Worm (Caenorhabditis elegans): ENCODE results near the gene ZK84.5.

ZK84.5 gene

DNA sequence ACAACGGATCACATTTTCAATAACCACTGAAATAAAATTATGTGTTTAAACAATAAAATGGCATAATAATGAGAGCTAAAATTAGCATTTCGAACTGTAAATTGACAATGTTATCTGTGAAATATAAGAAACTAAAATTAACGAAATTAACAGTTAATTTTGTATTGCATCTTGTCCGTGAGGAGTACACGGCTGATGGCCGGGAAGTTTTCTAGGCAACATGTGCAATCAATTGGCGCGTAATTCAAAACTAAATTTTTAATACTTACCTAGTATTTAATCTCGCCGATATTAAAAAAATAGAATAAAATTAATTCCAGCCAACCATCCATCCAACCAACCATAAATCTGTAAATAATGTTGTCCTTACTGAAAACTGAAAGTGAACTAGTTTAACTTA lies 45.2 kb upstream of the ZK84.5 start (continued):
- no peak for TF ChIP-seq nhr-179 (tag; optimal IDR thresholded peaks at IDR 0.05)
- no peak for TF ChIP-seq F55B11.4 (tag; optimal IDR thresholded peaks at IDR 0.05; ENCODE audit: borderline replicate concordance, insufficient read depth)
- 0 out of 2 replicates have a peak, but pooled peaks have one; percentile 41 for TF ChIP-seq pbrm-1 (GFP tag; IDR thresholded peaks at IDR 0.05)
- no peak for TF ChIP-seq nfya-2 (GFP tag; IDR thresholded peaks at IDR 0.05)
- TF ChIP-seq Y53G8AR.9 (GFP tag; conservative IDR thresholded peaks at IDR 0.05), result no peak
- no peak for TF ChIP-seq lin-26 (GFP tag; IDR thresholded peaks at IDR 0.05)
- TF ChIP-seq unc-62 (GFP tag; optimal IDR thresholded peaks at IDR 0.05), result no peak
- TF ChIP-seq F52B5.7 (tag; optimal IDR thresholded peaks at IDR 0.05), result no peak
- no peak for TF ChIP-seq ama-1 (optimal IDR thresholded peaks at IDR 0.05)
- no peak for TF ChIP-seq ama-1 (GFP tag; optimal IDR thresholded peaks at IDR 0.05)
- TF ChIP-seq aptf-3 (GFP tag; IDR thresholded peaks at IDR 0.05), result no peak
- no peak for TF ChIP-seq hrde-1 (tag; optimal IDR thresholded peaks at IDR 0.05; ENCODE audit: borderline replicate concordance)
- TF ChIP-seq mel-28 (tag; optimal IDR thresholded peaks at IDR 0.05; ENCODE audit: borderline replicate concordance), result no peak
- no peak for TF ChIP-seq B0019.2 (GFP tag; conservative IDR thresholded peaks at IDR 0.05)
- TF ChIP-seq Y79H2A.3 (GFP tag; conservative IDR thresholded peaks at IDR 0.05), result no peak
- peak; percentile 23 for TF ChIP-seq snpc-3.4 (tag; optimal IDR thresholded peaks at IDR 0.05)
- TF ChIP-seq ztf-6 (GFP tag; IDR thresholded peaks at IDR 0.05), result no peak
- TF ChIP-seq egrh-3 (GFP tag; IDR thresholded peaks at IDR 0.05), result no peak
- no peak for TF ChIP-seq repo-1 (tag; optimal IDR thresholded peaks at IDR 0.05)
- no peak for TF ChIP-seq Y67H2A.10 (GFP tag; conservative IDR thresholded peaks at IDR 0.05)
- TF ChIP-seq ztf-22 (GFP tag; optimal IDR thresholded peaks at IDR 0.05), result no peak
- TF ChIP-seq hlh-12 (tag; optimal IDR thresholded peaks at IDR 0.05), result no peak
- TF ChIP-seq madf-6 (GFP tag; IDR thresholded peaks at IDR 0.05), result peak; percentile 75
- no peak for TF ChIP-seq ztf-26 (tag; optimal IDR thresholded peaks at IDR 0.05)
- TF ChIP-seq madf-3 (GFP tag; IDR thresholded peaks at IDR 0.05), result no peak
- no peak for TF ChIP-seq hlh-26 (GFP tag; conservative IDR thresholded peaks at IDR 0.05)
- no peak for TF ChIP-seq hsf-1 (GFP tag; IDR thresholded peaks at IDR 0.05)
- no peak for TF ChIP-seq ceh-91 (GFP tag; IDR thresholded peaks at IDR 0.05)
- peak in 1 of 2 experiments; percentile 56 for TF ChIP-seq rec-8 (tag; optimal IDR thresholded peaks at IDR 0.05)
- TF ChIP-seq B0035.1 (tag; optimal IDR thresholded peaks at IDR 0.05), result no peak
- peak; percentile 4 for TF ChIP-seq athp-1 (tag; optimal IDR thresholded peaks at IDR 0.05)
- peak; percentile 9 for TF ChIP-seq snpc-1.3 (tag; optimal IDR thresholded peaks at IDR 0.05; ENCODE audit: insufficient read depth)
- TF ChIP-seq efl-1 (GFP tag; optimal IDR thresholded peaks at IDR 0.05), result peak; percentile 58
- no peak for TF ChIP-seq F10E7.11 (tag; optimal IDR thresholded peaks at IDR 0.05)
- no peak for TF ChIP-seq cebp-2 (GFP tag; IDR thresholded peaks at IDR 0.05)
- no peak for TF ChIP-seq die-1 (tag; optimal IDR thresholded peaks at IDR 0.05)
- TF ChIP-seq Y56A3A.18 (GFP tag; IDR thresholded peaks at IDR 0.05), result no peak
- TF ChIP-seq F49E8.2 (tag; optimal IDR thresholded peaks at IDR 0.05; ENCODE audit: insufficient read depth), result no peak
- TF ChIP-seq F39B2.1 (GFP tag; IDR thresholded peaks at IDR 0.05), result no peak
- TF ChIP-seq lsl-1 (GFP tag; optimal IDR thresholded peaks at IDR 0.05), result peak; percentile 24
- no peak for TF ChIP-seq ceh-79 (tag; optimal IDR thresholded peaks at IDR 0.05)
- peak; percentile 44 for TF ChIP-seq ztf-18 (tag; optimal IDR thresholded peaks at IDR 0.05)
- TF ChIP-seq fkh-3 (tag; optimal IDR thresholded peaks at IDR 0.05), result no peak
- peak; percentile 47; the same call in 1 of the 2 replicates for TF ChIP-seq nfyb-1 (GFP tag; IDR thresholded peaks at IDR 0.05)
- TF ChIP-seq B0336.3 (GFP tag; IDR thresholded peaks at IDR 0.05), result no peak
- TF ChIP-seq sptf-2 (GFP tag; optimal IDR thresholded peaks at IDR 0.05), result no peak
- TF ChIP-seq ZK185.1 (tag; optimal IDR thresholded peaks at IDR 0.05; ENCODE audit: poor library complexity, severe bottlenecking), result peak; percentile 91
- no peak for TF ChIP-seq T07F8.4 (tag; optimal IDR thresholded peaks at IDR 0.05)
- peak; percentile 25; the same call in 1 of the 2 replicates for TF ChIP-seq rcor-1 (GFP tag; IDR thresholded peaks at IDR 0.05)

Measured in whole organism, young adult.